Worm (Caenorhabditis elegans) whole organism, young adult: ENCODE measurements around the gene F43E2.1.

Source experiments
- B0035.1 ChIP-seq: sonication (generic microtip); optimal IDR thresholded peaks from 2 replicates; lab custom pipeline; 2016; ENCODE audit warnings: missing genetic modification characterization, mild to moderate bottlenecking, missing compliant biosample characterization, missing genotype, missing genetic modification reagents
- B0336.3 ChIP-seq: fragments of 200-800 bp; sonication (Bioruptor generic); IDR thresholded peaks from 2 replicates; pipeline ENCODE4 v1.3.6; 2022; ENCODE audit warnings: missing genetic modification characterization, missing compliant biosample characterization
- F22D6.2 ChIP-seq: sonication (generic microtip); optimal IDR thresholded peaks from 2 replicates; lab custom pipeline; 2016; ENCODE audit warnings: mild to moderate bottlenecking, missing genetic modification characterization, missing compliant biosample characterization
- F33H1.4 ChIP-seq: fragments of 200-800 bp; sonication (Bioruptor generic); IDR thresholded peaks from 2 replicates; pipeline ENCODE4 v1.3.6; 2022; ENCODE audit warnings: missing genetic modification reagents, missing genetic modification characterization, missing compliant biosample characterization
- T07F8.4 ChIP-seq: sonication (generic microtip); optimal IDR thresholded peaks from 2 replicates; lab custom pipeline; 2016; ENCODE audit warnings: mild to moderate bottlenecking, missing genetic modification characterization, moderate library complexity, missing compliant biosample characterization
- Y53G8AR.9 ChIP-seq: fragments of 200-800 bp; sonication (Bioruptor generic); conservative IDR thresholded peaks from 2 replicates; pipeline ENCODE4 v1.3.6; 2022; ENCODE audit warnings: missing genetic modification reagents, missing genetic modification characterization, missing compliant biosample characterization
- Y95B8A.8 ChIP-seq: fragments of 200-800 bp; sonication (Bioruptor generic); IDR thresholded peaks from 2 replicates; pipeline ENCODE4 v1.3.6; 2022; ENCODE audit warnings: missing genetic modification reagents, missing genetic modification characterization, missing compliant biosample characterization
- ZK185.1 ChIP-seq: sonication (generic microtip); optimal IDR thresholded peaks from 2 replicates; lab custom pipeline; 2016; ENCODE audit warnings: mild to moderate bottlenecking, missing genetic modification characterization, missing compliant biosample characterization; ENCODE audit not compliant: poor library complexity, severe bottlenecking
- attf-5 ChIP-seq: fragments of 200-800 bp; sonication (Bioruptor generic); optimal IDR thresholded peaks from 2 replicates; lab custom pipeline; 2018; ENCODE audit warnings: mild to moderate bottlenecking, missing genetic modification characterization, missing compliant biosample characterization
- cebp-1 ChIP-seq, 2 experiments: fragments of 200-800 bp in 1 of 2; sonication (Bioruptor generic) in 1 of 2; sonication (generic microtip) in 1 of 2; IDR thresholded peaks in 1 of 2; optimal IDR thresholded peaks in 1 of 2; 2 replicates each; pipeline versions ENCODE4 v1.3.6 to Lab custom; 2017 to 2022; ENCODE audit warnings: missing compliant biosample characterization in 2 of 2, missing genetic modification characterization in 2 of 2, mild to moderate bottlenecking in 1 of 2, missing genetic modification reagents in 1 of 2, moderate library complexity in 1 of 2
- ceh-27 ChIP-seq: fragments of 200-800 bp; sonication (Bioruptor generic); optimal IDR thresholded peaks from 2 replicates; lab custom pipeline; 2018; ENCODE audit warnings: mild to moderate bottlenecking, missing genetic modification characterization, moderate library complexity, missing compliant biosample characterization
- chd-7 ChIP-seq: sonication (generic microtip); optimal IDR thresholded peaks from 2 replicates; lab custom pipeline; 2016; ENCODE audit warnings: mild to moderate bottlenecking, missing genetic modification characterization, moderate library complexity, missing compliant biosample characterization
- die-1 ChIP-seq: sonication (generic microtip); optimal IDR thresholded peaks from 2 replicates; lab custom pipeline; 2016; ENCODE audit warnings: missing genotype, mild to moderate bottlenecking, missing genetic modification characterization, missing compliant biosample characterization
- ekl-4 ChIP-seq: fragments of 200-800 bp; sonication (Bioruptor generic); IDR thresholded peaks from 2 replicates; pipeline ENCODE4 v1.3.6; 2022; ENCODE audit warnings: missing genetic modification reagents, missing genetic modification characterization, missing compliant biosample characterization
- ets-4 ChIP-seq: fragments of 200-800 bp; sonication (Bioruptor generic); optimal IDR thresholded peaks from 2 replicates; lab custom pipeline; 2018; ENCODE audit warnings: mild to moderate bottlenecking, missing genetic modification characterization, missing compliant biosample characterization
- fkh-3 ChIP-seq: sonication (generic microtip); optimal IDR thresholded peaks from 2 replicates; lab custom pipeline; 2016; ENCODE audit warnings: mild to moderate bottlenecking, missing genetic modification characterization, missing compliant biosample characterization
- hmg-1.2 ChIP-seq: fragments of 200-800 bp; sonication (Bioruptor generic); IDR thresholded peaks from 2 replicates; pipeline ENCODE4 v1.3.6; 2022; ENCODE audit warnings: missing genetic modification reagents, missing genetic modification characterization, missing compliant biosample characterization
- lin-26 ChIP-seq: fragments of 200-800 bp; sonication (Bioruptor generic); IDR thresholded peaks from 2 replicates; pipeline ENCODE4 v1.3.6; 2022; ENCODE audit warnings: missing genetic modification reagents, missing genetic modification characterization, missing compliant biosample characterization
- lin-35 ChIP-seq, 3 experiments: fragments of 150-350 bp in 2 of 3; sonication (generic microtip) in 1 of 3; optimal IDR thresholded peaks; 2 replicates each; lab custom pipeline; 2014 to 2018; ENCODE audit warnings: missing biosample characterization in 3 of 3, missing genetic modification characterization in 3 of 3, missing genetic modification reagents in 3 of 3
- lin-40 ChIP-seq: sonication (generic microtip); optimal IDR thresholded peaks from 2 replicates; lab custom pipeline; 2016; ENCODE audit warnings: missing genetic modification characterization, mild to moderate bottlenecking, missing compliant biosample characterization, missing genotype, missing genetic modification reagents
- lsl-1 ChIP-seq: fragments of 200-800 bp; sonication (Bioruptor generic); optimal IDR thresholded peaks from 2 replicates; lab custom pipeline; 2018; ENCODE audit warnings: mild to moderate bottlenecking, missing genetic modification characterization, moderate library complexity, missing compliant biosample characterization
- madf-10 ChIP-seq: sonication (generic microtip); optimal IDR thresholded peaks from 2 replicates; lab custom pipeline; 2016; ENCODE audit warnings: mild to moderate bottlenecking, missing genetic modification characterization, missing compliant biosample characterization
- mcd-1 ChIP-seq: fragments of 200-800 bp; sonication (Bioruptor generic); IDR thresholded peaks from 2 replicates; pipeline ENCODE4 v1.3.6; 2022; ENCODE audit warnings: missing genetic modification reagents, missing genetic modification characterization, missing compliant biosample characterization
- nfyb-1 ChIP-seq: fragments of 200-800 bp; sonication (Bioruptor generic); IDR thresholded peaks from 2 replicates; pipeline ENCODE4 v1.3.6; 2022; ENCODE audit warnings: missing genetic modification reagents, missing genetic modification characterization, missing compliant biosample characterization
- nhr-179 ChIP-seq: sonication (generic microtip); optimal IDR thresholded peaks from 2 replicates; lab custom pipeline; 2016; ENCODE audit warnings: mild to moderate bottlenecking, missing genetic modification characterization, missing compliant biosample characterization
- nhr-80 ChIP-seq: sonication (generic microtip); optimal IDR thresholded peaks from 2 replicates; lab custom pipeline; 2016; ENCODE audit warnings: missing genetic modification characterization, missing compliant biosample characterization
- nhr-90 ChIP-seq: sonication (generic microtip); optimal IDR thresholded peaks from 2 replicates; lab custom pipeline; 2016; ENCODE audit warnings: missing genotype, mild to moderate bottlenecking, missing genetic modification characterization, missing compliant biosample characterization
- pbrm-1 ChIP-seq: fragments of 200-800 bp; sonication (Bioruptor generic); IDR thresholded peaks from 2 replicates; pipeline ENCODE4 v1.3.6; 2022; ENCODE audit warnings: missing genetic modification reagents, missing genetic modification characterization, missing compliant biosample characterization
- rpc-1 ChIP-seq, 2 experiments: fragments of 150-350 bp in 1 of 2; sonication (generic microtip) in 1 of 2; optimal IDR thresholded peaks; 2 replicates each; lab custom pipeline; 2014 to 2018; ENCODE audit warnings: missing biosample characterization in 1 of 2, missing genetic modification characterization in 1 of 2, missing genetic modification reagents in 1 of 2, missing genotype in 1 of 2
- sdz-38 ChIP-seq: sonication (generic microtip); optimal IDR thresholded peaks from 2 replicates; lab custom pipeline; 2016; ENCODE audit warnings: missing genotype, missing genetic modification characterization, missing compliant biosample characterization
- snpc-4 ChIP-seq, 5 experiments: fragments of 150-350 bp in 1 of 5; sonication (generic microtip) in 4 of 5; optimal IDR thresholded peaks; 2 replicates each; lab custom pipeline; 2014 to 2018; ENCODE audit warnings: missing genetic modification characterization in 5 of 5, missing biosample characterization in 3 of 5, antibody characterized with exemption in 2 of 5, mild to moderate bottlenecking in 2 of 5, missing compliant biosample characterization in 2 of 5, missing genotype in 2 of 5, moderate library complexity in 2 of 5, missing genetic modification reagents in 1 of 5
- unc-62 ChIP-seq: fragments of 150-350 bp; optimal IDR thresholded peaks from 2 replicates; lab custom pipeline; 2014; ENCODE audit warnings: missing biosample characterization, missing genetic modification reagents, missing genetic modification characterization
- zim-3 ChIP-seq: sonication (generic microtip); optimal IDR thresholded peaks from 2 replicates; lab custom pipeline; 2017; ENCODE audit warnings: mild to moderate bottlenecking, missing genetic modification characterization, moderate library complexity, missing compliant biosample characterization
- ztf-18 ChIP-seq: sonication (generic microtip); optimal IDR thresholded peaks from 2 replicates; lab custom pipeline; 2016; ENCODE audit warnings: missing genotype, mild to moderate bottlenecking, missing genetic modification characterization, missing compliant biosample characterization
- ztf-25 ChIP-seq: fragments of 200-800 bp; sonication (Bioruptor generic); IDR thresholded peaks from 2 replicates; pipeline ENCODE4 v1.3.6; 2022; ENCODE audit warnings: missing genetic modification reagents, missing genetic modification characterization, missing compliant biosample characterization
- ztf-26 ChIP-seq: sonication (generic microtip); optimal IDR thresholded peaks from 2 replicates; lab custom pipeline; 2017; ENCODE audit warnings: missing genetic modification characterization, missing compliant biosample characterization
- ztf-3 ChIP-seq: fragments of 200-800 bp; sonication (Bioruptor generic); optimal IDR thresholded peaks from 2 replicates; lab custom pipeline; 2018; ENCODE audit warnings: mild to moderate bottlenecking, missing genetic modification characterization, missing compliant biosample characterization

Gene F43E2.1

DNA sequence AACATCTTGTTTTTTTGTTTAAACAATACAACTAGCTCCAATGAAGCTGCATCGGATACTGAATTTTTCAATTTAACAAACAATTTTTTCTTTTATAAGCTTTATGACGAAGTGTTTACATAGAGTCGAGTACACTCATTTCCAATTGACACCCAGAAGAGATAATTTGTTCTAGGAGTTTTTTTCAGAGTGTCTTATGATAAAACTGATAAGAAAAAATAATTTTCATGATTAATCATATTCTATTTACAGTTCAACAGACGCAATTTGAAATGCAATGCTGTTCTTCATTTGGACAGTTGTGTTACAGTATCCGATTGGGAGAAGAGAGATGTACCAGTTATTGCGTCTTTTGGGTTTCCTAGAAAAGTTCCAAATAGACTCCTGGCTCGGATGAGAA is 6.9 kb downstream of the F43E2.1 start:
- peak; percentile 68 for TF ChIP-seq nhr-80 (tag; lab: Kevin White, UChicago)
- TF ChIP-seq unc-62 (GFP tag; lab: Kevin White, UChicago): peak; percentile 33
- no peak for TF ChIP-seq chd-7 (tag; lab: Kevin White, UChicago)

DNA sequence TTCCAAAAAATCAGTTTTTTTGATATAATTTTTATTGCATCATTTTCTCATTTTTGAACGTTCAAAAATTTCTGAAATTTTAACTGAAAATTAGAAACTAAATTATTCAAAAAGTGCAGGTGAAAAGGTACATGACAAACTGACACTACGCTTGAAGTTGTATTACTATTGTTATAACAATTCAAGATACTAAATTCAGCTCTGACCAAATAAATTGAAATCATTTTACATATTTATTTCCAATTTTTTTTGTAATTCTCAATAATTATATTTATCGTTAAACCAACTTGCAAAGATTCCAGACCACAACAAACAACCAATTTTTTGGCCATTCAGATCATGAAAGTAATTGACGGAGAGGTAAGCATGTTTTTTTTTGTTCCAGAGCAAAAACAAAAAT is 10.4 kb downstream of the F43E2.1 start, which contains the start of gene sre-3:
Gene sre-3 (plus strand): TSS at position 301 of the 400 bp plus-strand sequence.
- no peak for TF ChIP-seq die-1
- no peak for TF ChIP-seq chd-7 (tag; lab: Kevin White, UChicago)
- no peak for TF ChIP-seq nhr-179 (tag; lab: Kevin White, UChicago)
- no peak for TF ChIP-seq madf-10 (tag; lab: Kevin White, UChicago)
- TF ChIP-seq lsl-1 (GFP tag; lab: Kevin White, UChicago): no peak
- TF ChIP-seq F22D6.2 (tag; lab: Kevin White, UChicago): no peak
- TF ChIP-seq sdz-38 (tag; lab: Kevin White, UChicago): no peak
- no peak for TF ChIP-seq ztf-3 (GFP tag; lab: Kevin White, UChicago)
- no peak for TF ChIP-seq fkh-3

DNA sequence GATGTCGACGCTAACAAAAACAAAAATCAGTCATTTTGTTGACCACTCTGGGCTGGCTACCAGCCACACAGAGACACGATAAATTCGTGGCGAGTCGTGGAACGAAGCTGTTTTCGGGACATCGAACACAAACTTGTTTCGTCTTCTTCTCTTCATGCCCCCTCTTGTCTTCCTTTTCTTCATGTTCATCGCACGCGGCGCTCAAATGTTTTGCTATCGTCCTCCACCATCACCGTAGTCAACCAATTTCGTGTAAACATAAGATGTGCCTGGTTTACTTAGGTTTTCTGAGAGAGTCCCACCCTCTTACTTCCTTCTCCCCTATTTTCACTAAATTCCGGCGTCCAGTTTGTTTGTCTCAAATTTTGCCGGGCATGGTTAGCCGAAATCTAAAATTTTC is 15.3 kb downstream of the F43E2.1 start:
- TF ChIP-seq zim-3 (tag; lab: Kevin White, UChicago) (no peak), lin-26 (GFP tag; lab: Robert Waterston, UW) (0 out of 2 replicates have a peak, but pooled peaks have one; percentile 44)

DNA sequence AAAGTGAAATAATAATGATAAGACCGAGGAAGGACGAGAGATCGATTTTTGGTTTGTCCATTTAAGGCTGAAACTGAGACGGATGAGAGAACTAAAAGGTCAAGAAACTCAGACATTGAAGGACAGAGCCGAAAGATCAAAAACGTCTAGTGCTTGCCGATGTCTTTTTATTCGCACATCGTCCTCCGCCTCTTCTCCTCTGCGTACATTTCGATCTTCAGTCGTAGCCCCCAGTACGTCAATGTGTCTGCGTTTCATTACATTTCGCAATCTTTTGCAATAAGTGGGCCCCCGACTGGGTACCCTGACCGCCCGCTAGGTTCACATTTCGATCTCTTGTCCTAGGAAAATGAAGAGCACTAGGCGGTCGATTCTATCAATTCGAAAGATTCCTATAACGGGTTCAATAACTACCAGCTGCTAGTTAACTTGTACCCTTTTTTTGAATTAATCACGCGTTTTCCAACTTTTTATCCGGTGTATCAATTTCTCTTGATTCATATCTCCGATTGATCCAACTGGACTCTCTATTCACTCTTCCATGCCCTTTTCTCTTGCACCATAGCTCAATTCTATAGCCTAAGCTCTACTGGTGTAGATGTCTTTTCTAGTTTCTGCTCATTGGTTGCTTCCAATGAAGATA is 17.1 kb downstream of the F43E2.1 start:
- TF ChIP-seq rpc-1 (optimal IDR thresholded peaks at IDR 0.05; lab: Kevin White, UChicago) (no peak), rpc-1 (tag; optimal IDR thresholded peaks at IDR 0.05; lab: Kevin White, UChicago) (no peak), cebp-1 (GFP tag; IDR thresholded peaks at IDR 0.05; lab: Robert Waterston, UW) (peak; percentile 97), cebp-1 (tag; optimal IDR thresholded peaks at IDR 0.05; lab: Kevin White, UChicago) (peak; percentile 99), ets-4 (peak; percentile 25), ztf-18 (tag; lab: Kevin White, UChicago) (peak; percentile 2), B0035.1 (tag; lab: Kevin White, UChicago) (no peak), nhr-90 (tag; lab: Kevin White, UChicago) (peak; percentile 9), nhr-80 (tag; lab: Kevin White, UChicago) (peak; percentile 86), unc-62 (GFP tag; lab: Kevin White, UChicago) (no peak), pbrm-1 (peak; percentile 39; the same call in 1 of the 2 replicates), ekl-4 (GFP tag; lab: Robert Waterston, UW) (0 out of 2 replicates have a peak, but pooled peaks have one; percentile 50), attf-5 (GFP tag; lab: Kevin White, UChicago) (peak; percentile 80), hmg-1.2 (GFP tag; lab: Robert Waterston, UW) (peak; percentile 64; the same call in 1 of the 2 replicates), lin-35 (GFP tag; optimal IDR thresholded peaks at IDR 0.05; lab: Kevin White, UChicago) (no peak), nfyb-1 (0 out of 2 replicates have a peak, but pooled peaks have one; percentile 46), ztf-26 (tag; lab: Kevin White, UChicago) (peak; percentile 25), Y95B8A.8 (GFP tag; lab: Robert Waterston, UW) (no peak), ZK185.1 (tag; lab: Kevin White, UChicago) (peak; percentile 21), snpc-4 (GFP tag; optimal IDR thresholded peaks at IDR 0.05; lab: Kevin White, UChicago) (peak; percentile 36), snpc-4 (tag; optimal IDR thresholded peaks at IDR 0.05; lab: Kevin White, UChicago) (peak in 1 of 4 experiments; percentile 24), ceh-27 (GFP tag; lab: Kevin White, UChicago) (peak; percentile 61), F33H1.4 (no peak), Y53G8AR.9 (0 out of 2 replicates have a peak, but pooled peaks have one; percentile 48), ztf-25 (GFP tag; lab: Robert Waterston, UW) (no peak), mcd-1 (GFP tag; lab: Robert Waterston, UW) (peak; percentile 35; the same call in 1 of the 2 replicates), T07F8.4 (tag; lab: Kevin White, UChicago) (no peak), B0336.3 (GFP tag; lab: Robert Waterston, UW) (peak; percentile 65; the same call in 1 of the 2 replicates), lin-40 (tag; lab: Kevin White, UChicago) (peak; percentile 28)
